Worm (Caenorhabditis elegans): ENCODE measurements around the gene K09E2.1.

The K09E2.1 gene

DNA sequence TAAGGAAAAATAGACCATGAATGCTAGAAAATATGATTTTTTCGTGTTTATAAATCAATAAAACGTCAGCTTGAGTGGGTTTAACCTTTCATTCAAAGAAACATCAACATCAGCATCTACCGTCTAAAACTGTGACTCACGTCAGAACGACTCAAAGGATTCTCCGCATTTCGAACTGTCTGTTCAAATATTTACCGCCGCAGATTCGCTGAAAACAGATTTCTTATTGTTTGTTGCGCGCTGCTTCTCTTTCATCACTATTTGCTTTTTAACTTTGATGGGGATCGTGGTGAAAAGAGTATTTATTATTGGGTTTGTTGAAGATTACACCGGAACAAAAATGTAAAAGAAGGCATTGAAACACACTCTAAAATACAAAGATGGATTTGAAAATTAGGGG lies 39.6 kb downstream of the K09E2.1 start:
- no peak for TF ChIP-seq zip-2 (tag; optimal IDR thresholded peaks at IDR 0.05)
- TF ChIP-seq unc-62 (GFP tag; optimal IDR thresholded peaks at IDR 0.05 in 1 of 2) = peak in 1 of 2 experiments; percentile 22
- no peak for TF ChIP-seq unc-62 (tag; optimal IDR thresholded peaks at IDR 0.05)
- TF ChIP-seq nhr-10 (tag; optimal IDR thresholded peaks at IDR 0.05) = no peak
- no peak for TF ChIP-seq sdz-12 (GFP tag; optimal IDR thresholded peaks at IDR 0.05)
- no peak for TF ChIP-seq pha-4 (GFP tag; IDR thresholded peaks at IDR 0.05)
- peak; percentile 48 for TF ChIP-seq pha-4 (tag; optimal IDR thresholded peaks at IDR 0.05)
- no peak for TF ChIP-seq skn-1 (tag; optimal IDR thresholded peaks at IDR 0.05)

DNA sequence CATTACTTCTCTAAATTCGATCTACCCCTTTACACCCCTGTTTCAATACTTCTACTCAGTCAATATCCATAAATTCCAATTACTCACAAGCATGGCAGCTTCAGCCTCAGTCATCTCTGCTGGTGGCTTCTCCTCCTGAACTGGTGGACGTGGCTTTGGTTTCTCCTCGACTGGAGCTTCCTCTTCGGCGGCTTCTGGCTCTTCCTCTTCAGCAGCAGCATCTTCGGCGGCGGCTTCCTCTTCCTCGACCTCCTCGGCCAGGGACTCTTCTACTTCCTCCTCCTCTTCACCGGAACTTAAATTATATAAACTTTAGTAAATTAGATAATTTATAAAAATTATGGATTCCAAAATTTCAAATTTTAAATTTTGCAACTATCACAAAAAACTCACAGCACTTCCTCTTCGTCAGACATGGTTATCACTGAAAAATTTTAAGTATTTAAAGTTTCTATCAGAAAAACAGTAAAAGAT lies 41.5 kb downstream of the K09E2.1 start, which contains the start of gene tnt-2:
Gene tnt-2 (minus strand): TSS at position 424 of the 474 bp plus-strand sequence.
- TF ChIP-seq set-16 (GFP tag; IDR thresholded peaks at IDR 0.05) (peak; percentile 90), hif-1 (tag; optimal IDR thresholded peaks at IDR 0.05) (no peak), aha-1 (tag) (peak; percentile 58), dmd-8 (GFP tag; IDR thresholded peaks at IDR 0.05) (no peak), lsy-2 (tag; optimal IDR thresholded peaks at IDR 0.05) (no peak), ceh-20 (GFP tag; IDR thresholded peaks at IDR 0.05) (no peak)

DNA sequence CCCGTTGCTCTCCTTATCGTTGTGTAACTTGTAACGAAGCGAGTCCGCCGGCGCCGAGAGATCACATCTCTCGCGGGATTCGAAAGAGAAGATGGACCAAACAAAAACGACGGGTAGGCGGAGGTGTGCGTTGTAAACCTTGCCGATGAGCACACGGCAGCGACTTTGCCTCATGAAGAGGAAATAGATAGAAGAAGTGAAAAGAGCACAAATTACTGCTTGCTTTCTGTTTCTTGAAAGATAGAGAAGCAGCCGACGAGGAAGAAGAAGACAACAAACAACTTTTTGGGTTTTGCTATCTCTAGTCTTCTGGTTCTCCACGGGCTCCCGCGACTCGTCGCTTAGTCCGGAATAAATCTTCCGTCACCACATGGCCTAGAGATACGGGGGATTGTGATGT lies 42.1 kb downstream of the K09E2.1 start:
- TF ChIP-seq daf-16 (GFP tag; optimal IDR thresholded peaks at IDR 0.05) (peak in 1 of 2 experiments; percentile 93), daf-16 (tag; optimal IDR thresholded peaks at IDR 0.05) (no peak), ceh-62 (tag; optimal IDR thresholded peaks at IDR 0.05) (no peak), hlh-11 (tag; optimal IDR thresholded peaks at IDR 0.05) (peak; percentile 74), ceh-20 (GFP tag; IDR thresholded peaks at IDR 0.05) (0 out of 2 replicates have a peak, but pooled peaks have one; percentile 22), R02D3.7 (tag; optimal IDR thresholded peaks at IDR 0.05) (no peak), ctbp-1 (GFP tag; IDR thresholded peaks at IDR 0.05) (peak; percentile 50; the same call in 1 of the 2 replicates), attf-4 (tag; optimal IDR thresholded peaks at IDR 0.05) (no peak), lin-13 (GFP tag; optimal IDR thresholded peaks at IDR 0.05) (no peak), snpc-4 (tag; optimal IDR thresholded peaks at IDR 0.05) (no peak), ceh-44 (GFP tag; IDR thresholded peaks at IDR 0.05) (no peak), F49E8.2 (tag; optimal IDR thresholded peaks at IDR 0.05; ENCODE audit: borderline replicate concordance) (no peak), nhr-11 (tag; optimal IDR thresholded peaks at IDR 0.05) (peak; percentile 30), unc-62 (GFP tag; optimal IDR thresholded peaks at IDR 0.05 in 1 of 2) (no peak), unc-62 (tag; optimal IDR thresholded peaks at IDR 0.05) (no peak), saeg-2 (GFP tag; IDR thresholded peaks at IDR 0.05) (no peak), hmg-1.1 (GFP tag; IDR thresholded peaks at IDR 0.05) (0 out of 2 replicates have a peak, but pooled peaks have one; percentile 15), nhr-10 (tag; optimal IDR thresholded peaks at IDR 0.05) (no peak), lin-39 (tag; optimal IDR thresholded peaks at IDR 0.05) (no peak), ceh-82 (tag; optimal IDR thresholded peaks at IDR 0.05) (no peak), lsy-2 (tag; optimal IDR thresholded peaks at IDR 0.05) (no peak), mxl-2 (GFP tag; conservative IDR thresholded peaks at IDR 0.05) (no peak), ces-1 (GFP tag; optimal IDR thresholded peaks at IDR 0.05) (no peak), egl-27 (tag; optimal IDR thresholded peaks at IDR 0.05) (no peak), arid-1 (GFP tag; conservative IDR thresholded peaks at IDR 0.05) (no peak), Y105C5A.15 (GFP tag; IDR thresholded peaks at IDR 0.05) (no peak), nhr-41 (GFP tag; IDR thresholded peaks at IDR 0.05) (no peak), mxl-3 (GFP tag; optimal IDR thresholded peaks at IDR 0.05) (peak; percentile 23), sdz-12 (GFP tag; optimal IDR thresholded peaks at IDR 0.05) (no peak), nhr-237 (tag; optimal IDR thresholded peaks at IDR 0.05) (no peak), lin-29 (GFP tag; IDR thresholded peaks at IDR 0.05) (no peak), lin-15B (tag; optimal IDR thresholded peaks at IDR 0.05) (no peak), madf-9 (GFP tag; conservative IDR thresholded peaks at IDR 0.05) (no peak), spr-3 (GFP tag; optimal IDR thresholded peaks at IDR 0.05) (no peak), gei-8 (GFP tag; optimal IDR thresholded peaks at IDR 0.05) (no peak), fkh-10 (GFP tag; optimal IDR thresholded peaks at IDR 0.05) (no peak), skn-1 (tag; optimal IDR thresholded peaks at IDR 0.05) (no peak)
